Worm (Caenorhabditis elegans) whole organism, L3 larva: ENCODE data around the gene gsto-1.
A peak's percentile ranks its signal among the peaks of the same experiment; 100 is the strongest.

ENCODE experiments used
- ZK546.5 ChIP-seq: sonication (generic microtip); optimal IDR thresholded peaks from 2 replicates; lab custom pipeline; 2017; ENCODE audit warnings: missing biosample characterization, missing genetic modification characterization
- aly-2 ChIP-seq: fragments of 150-350 bp; optimal IDR thresholded peaks from 2 replicates; lab custom pipeline; 2014; ENCODE audit warnings: missing biosample characterization, missing genetic modification characterization
- ama-1 ChIP-seq: fragments of 150-350 bp; optimal IDR thresholded peaks from 2 replicates; lab custom pipeline; 2018
- ceh-16 ChIP-seq: sonication (generic microtip); optimal IDR thresholded peaks from 2 replicates; lab custom pipeline; 2017; ENCODE audit warnings: missing biosample characterization, missing genetic modification characterization
- ceh-28 ChIP-seq: fragments of 150-350 bp; optimal IDR thresholded peaks from 2 replicates; lab custom pipeline; 2014; ENCODE audit warnings: missing biosample characterization, missing genetic modification reagents, missing genetic modification characterization
- ceh-82 ChIP-seq: fragments of 150-350 bp; optimal IDR thresholded peaks from 2 replicates; lab custom pipeline; 2014; ENCODE audit warnings: missing biosample characterization, missing genetic modification characterization
- egl-27 ChIP-seq: sonication (generic microtip); optimal IDR thresholded peaks from 4 replicates; lab custom pipeline; 2017; ENCODE audit warnings: missing biosample characterization, missing genetic modification reagents, missing genetic modification characterization
- egl-5 ChIP-seq: fragments of 150-350 bp; optimal IDR thresholded peaks from 2 replicates; lab custom pipeline; 2017; ENCODE audit warnings: missing biosample characterization, missing genetic modification reagents, missing genetic modification characterization, inconsistent platforms
- elt-1 ChIP-seq: fragments of 150-350 bp; optimal IDR thresholded peaks from 2 replicates; lab custom pipeline; 2014; ENCODE audit warnings: missing biosample characterization, missing genetic modification characterization
- elt-2 ChIP-seq: sonication (generic microtip); optimal IDR thresholded peaks from 2 replicates; lab custom pipeline; 2016; ENCODE audit warnings: missing genetic modification reagents, mild to moderate bottlenecking, missing genetic modification characterization, missing compliant biosample characterization
- elt-3 ChIP-seq, 3 experiments: fragments of 150-350 bp in 1 of 3; sonication (generic microtip) in 2 of 3; optimal IDR thresholded peaks; 2 replicates in 2 of 3; 4 replicates in 1 of 3; lab custom pipeline; 2014 to 2017; ENCODE audit warnings: missing biosample characterization in 3 of 3, missing genetic modification characterization in 3 of 3
- eor-1 ChIP-seq, 2 experiments: fragments of 150-350 bp; optimal IDR thresholded peaks; 2 replicates each; lab custom pipeline; 2014 to 2018; ENCODE audit warnings: missing biosample characterization in 2 of 2, missing genetic modification characterization in 2 of 2
- fos-1 ChIP-seq: fragments of 150-350 bp; optimal IDR thresholded peaks from 2 replicates; lab custom pipeline; 2014; ENCODE audit warnings: missing biosample characterization, missing genetic modification characterization
- hmg-11 ChIP-seq: sonication (generic microtip); optimal IDR thresholded peaks from 2 replicates; lab custom pipeline; 2016; ENCODE audit warnings: missing genetic modification characterization, missing compliant biosample characterization
- jun-1 ChIP-seq: fragments of 150-350 bp; optimal IDR thresholded peaks from 2 replicates; lab custom pipeline; 2014; ENCODE audit warnings: missing biosample characterization, missing genetic modification reagents, missing genetic modification characterization
- lin-15B ChIP-seq: fragments of 150-350 bp; optimal IDR thresholded peaks from 2 replicates; lab custom pipeline; 2014; ENCODE audit warnings: missing biosample characterization, missing genetic modification characterization
- lin-39 ChIP-seq: fragments of 150-350 bp; optimal IDR thresholded peaks from 2 replicates; lab custom pipeline; 2018; ENCODE audit warnings: missing biosample characterization, missing genetic modification reagents, missing genetic modification characterization
- lsy-12 ChIP-seq: sonication (generic microtip); optimal IDR thresholded peaks from 2 replicates; lab custom pipeline; 2016; ENCODE audit warnings: mild to moderate bottlenecking, missing genetic modification characterization, missing compliant biosample characterization
- mdl-1 ChIP-seq: fragments of 150-350 bp; optimal IDR thresholded peaks from 2 replicates; lab custom pipeline; 2014; ENCODE audit warnings: missing biosample characterization, missing genetic modification characterization
- nfya-1 ChIP-seq: sonication (generic microtip); optimal IDR thresholded peaks from 2 replicates; lab custom pipeline; 2017; ENCODE audit warnings: missing genetic modification characterization, mild to moderate bottlenecking, missing compliant biosample characterization, antibody characterized with exemption, moderate library complexity; ENCODE audit not compliant: insufficient read depth
- nhr-11 ChIP-seq: fragments of 150-350 bp; optimal IDR thresholded peaks from 2 replicates; lab custom pipeline; 2014; ENCODE audit warnings: missing biosample characterization, missing genetic modification characterization
- nhr-12 ChIP-seq: fragments of 150-350 bp; optimal IDR thresholded peaks from 2 replicates; lab custom pipeline; 2014; ENCODE audit warnings: missing biosample characterization, missing genetic modification characterization
- nhr-23 ChIP-seq: fragments of 150-350 bp; optimal IDR thresholded peaks from 2 replicates; lab custom pipeline; 2014; ENCODE audit warnings: missing biosample characterization, missing genetic modification reagents, missing genetic modification characterization
- nhr-237 ChIP-seq: fragments of 150-350 bp; optimal IDR thresholded peaks from 2 replicates; lab custom pipeline; 2014; ENCODE audit warnings: missing biosample characterization, missing genetic modification characterization
- nhr-25 ChIP-seq: sonication (generic microtip); optimal IDR thresholded peaks from 2 replicates; lab custom pipeline; 2017; ENCODE audit warnings: missing biosample characterization, missing genetic modification characterization
- nhr-43 ChIP-seq: sonication (generic microtip); optimal IDR thresholded peaks from 2 replicates; lab custom pipeline; 2016; ENCODE audit warnings: mild to moderate bottlenecking, missing genetic modification characterization, missing compliant biosample characterization; ENCODE audit not compliant: poor library complexity, severe bottlenecking
- nhr-67 ChIP-seq: fragments of 150-350 bp; optimal IDR thresholded peaks from 2 replicates; lab custom pipeline; 2014; ENCODE audit warnings: missing biosample characterization, missing genetic modification characterization
- nhr-76 ChIP-seq: fragments of 150-350 bp; sonication (generic microtip); optimal IDR thresholded peaks from 5 replicates; lab custom pipeline; 2014; ENCODE audit warnings: missing biosample characterization, missing genetic modification characterization
- nhr-77 ChIP-seq: fragments of 150-350 bp; optimal IDR thresholded peaks from 2 replicates; lab custom pipeline; 2014; ENCODE audit warnings: missing biosample characterization, missing genetic modification characterization
- pha-4 ChIP-seq: fragments of 150-350 bp; optimal IDR thresholded peaks from 2 replicates; lab custom pipeline; 2014; ENCODE audit warnings: missing biosample characterization, missing genetic modification reagents, missing genetic modification characterization
- pqm-1 ChIP-seq: fragments of 150-350 bp; optimal IDR thresholded peaks from 2 replicates; lab custom pipeline; 2017; ENCODE audit warnings: missing biosample characterization, missing genetic modification characterization, inconsistent platforms
- tbx-2 ChIP-seq: sonication (generic microtip); optimal IDR thresholded peaks from 2 replicates; lab custom pipeline; 2016; ENCODE audit warnings: mild to moderate bottlenecking, missing genetic modification characterization, missing compliant biosample characterization
- zag-1 ChIP-seq: fragments of 150-350 bp; optimal IDR thresholded peaks from 2 replicates; lab custom pipeline; 2014; ENCODE audit warnings: missing biosample characterization, missing genetic modification characterization
- ztf-11 ChIP-seq: fragments of 150-350 bp; optimal IDR thresholded peaks from 2 replicates; lab custom pipeline; 2014; ENCODE audit warnings: missing biosample characterization, missing genetic modification characterization

Gene gsto-1

ce11 chrIII:7907515-7907914 lies 39.3 kb downstream of the gsto-1 start, which contains the start of gene pcp-5:
pcp-5 (minus strand) TSS chrIII:7907615.
- no peak for TF ChIP-seq pqm-1 (tag; lab: Kevin White, UChicago)
- TF ChIP-seq zag-1 (tag; lab: Kevin White, UChicago), result no peak
- TF ChIP-seq elt-3 (tag; optimal IDR thresholded peaks at IDR 0.05; lab: Kevin White, UChicago), result no peak
- no peak for TF ChIP-seq nhr-77 (tag; lab: Kevin White, UChicago)
- no peak for TF ChIP-seq ceh-82 (tag; lab: Kevin White, UChicago)
- TF ChIP-seq nhr-67 (tag; lab: Kevin White, UChicago), result no peak
- no peak for TF ChIP-seq egl-27 (tag; lab: Kevin White, UChicago)
- no peak for TF ChIP-seq nhr-11 (tag; lab: Kevin White, UChicago)
- no peak for TF ChIP-seq jun-1 (tag; lab: Kevin White, UChicago)
- no peak for TF ChIP-seq ceh-16 (tag; lab: Kevin White, UChicago)
- TF ChIP-seq hmg-11 (tag; lab: Kevin White, UChicago), result no peak
- TF ChIP-seq lsy-12 (tag; lab: Kevin White, UChicago), result no peak
- TF ChIP-seq ztf-11 (tag; lab: Kevin White, UChicago), result no peak
- TF ChIP-seq nfya-1, result no peak
- no peak for TF ChIP-seq tbx-2 (tag; lab: Kevin White, UChicago)

- TF ChIP-seq pqm-1 (tag; lab: Kevin White, UChicago) (no peak), aly-2 (tag; lab: Kevin White, UChicago) (no peak), lin-39 (no peak), tbx-2 (tag; lab: Kevin White, UChicago) (no peak), egl-5 (tag; lab: Kevin White, UChicago) (no peak), nhr-25 (tag; lab: Kevin White, UChicago) (no peak), egl-27 (tag; lab: Kevin White, UChicago) (no peak), zag-1 (tag; lab: Kevin White, UChicago) (no peak), nhr-11 (tag; lab: Kevin White, UChicago) (no peak), mdl-1 (no peak), ceh-82 (tag; lab: Kevin White, UChicago) (no peak), nhr-12 (no peak), ama-1 (lab: Kevin White, UChicago) (no peak), elt-2 (tag; lab: Kevin White, UChicago) (no peak), jun-1 (tag; lab: Kevin White, UChicago) (no peak), ceh-16 (tag; lab: Kevin White, UChicago) (no peak), elt-1 (tag; lab: Kevin White, UChicago) (no peak), lin-15B (tag; lab: Kevin White, UChicago) (no peak), nhr-77 (tag; lab: Kevin White, UChicago) (no peak), nhr-76 (tag; lab: Kevin White, UChicago) (no peak)
Observed at ce11 chrIII:7903427-7903826, 43.4 kb downstream of the gsto-1 start.

- TF ChIP-seq aly-2 (tag; lab: Kevin White, UChicago) (no peak), nhr-12 (no peak), nhr-237 (tag; lab: Kevin White, UChicago) (no peak), ceh-28 (tag; lab: Kevin White, UChicago) (no peak), pqm-1 (tag; lab: Kevin White, UChicago) (no peak), nhr-43 (tag; lab: Kevin White, UChicago) (no peak), ZK546.5 (tag; lab: Kevin White, UChicago) (no peak), fos-1 (tag; lab: Kevin White, UChicago) (no peak), pha-4 (no peak)
Observed at ce11 chrIII:7900733-7901132, 46.1 kb downstream of the gsto-1 start, which contains the start of gene best-24. best-24 (plus strand) TSS chrIII:7901033.

ce11 chrIII:7897733-7898132 lies 49.1 kb downstream of the gsto-1 start:
- TF ChIP-seq zag-1 (tag; lab: Kevin White, UChicago) (no peak), nhr-25 (tag; lab: Kevin White, UChicago) (peak; percentile 12), eor-1 (tag; optimal IDR thresholded peaks at IDR 0.05; lab: Kevin White, UChicago) (no peak), ceh-28 (tag; lab: Kevin White, UChicago) (peak; percentile 2), nhr-43 (tag; lab: Kevin White, UChicago) (peak; percentile 57), nhr-76 (tag; lab: Kevin White, UChicago) (peak; percentile 22), nhr-23 (tag; lab: Kevin White, UChicago) (peak; percentile 71)
